Worm (Caenorhabditis elegans): ENCODE results near the gene glb-3.

ce11 chrV:11121247-11121646 is 13.1 kb upstream of the glb-3 start:
- no peak for TF ChIP-seq W03F9.2 (tag; optimal IDR thresholded peaks at IDR 0.05)
- TF ChIP-seq him-1 (tag; optimal IDR thresholded peaks at IDR 0.05) = no peak
